Fruit fly (Drosophila melanogaster): ENCODE data around the gene CG5131.

CG5131 gene

dm6 chr2L:17472582-17473524 lies 11.4 kb upstream of the CG5131 start, which contains the start of gene BicD:
Gene BicD (minus strand): TSS chr2L:17473215.
- TF ChIP-seq Pif1B (GFP tag; optimal IDR thresholded peaks at IDR 0.05) (no peak), CG8159 (tag; optimal IDR thresholded peaks at IDR 0.05) (no peak), CG8301 (tag; optimal IDR thresholded peaks at IDR 0.05) (no peak), CG4496 (GFP tag; IDR thresholded peaks at IDR 0.05) (peak; percentile 22; the same call in 1 of the 3 replicates), CG17806 (tag; optimal IDR thresholded peaks at IDR 0.05) (no peak), CG34367 (tag; optimal IDR thresholded peaks at IDR 0.05) (no peak), EcR (GFP tag; optimal IDR thresholded peaks at IDR 0.05) (peak; percentile 20), CG12605 (GFP tag; IDR thresholded peaks at IDR 0.05) (0 out of 2 replicates have a peak, but pooled peaks have one; percentile 20), CG10348 (GFP tag; IDR thresholded peaks at IDR 0.05) (no peak), CG13204 (GFP tag; optimal IDR thresholded peaks at IDR 0.05) (no peak), D1 (tag; optimal IDR thresholded peaks at IDR 0.05) (no peak), fd96Ca (GFP tag; IDR thresholded peaks at IDR 0.05) (no peak), CG15710 (tag; optimal IDR thresholded peaks at IDR 0.05) (no peak), CG32121 (GFP tag; IDR thresholded peaks at IDR 0.05) (no peak), CG14655 (GFP tag; optimal IDR thresholded peaks at IDR 0.05) (no peak), Ets98B (GFP tag; IDR thresholded peaks at IDR 0.05) (peak; percentile 23; the same call in 1 of the 2 replicates), CG9948 (tag; optimal IDR thresholded peaks at IDR 0.05) (no peak)

- TF ChIP-seq CG32121 (GFP tag; IDR thresholded peaks at IDR 0.05), result no peak
- TF ChIP-seq Pif1B (GFP tag; optimal IDR thresholded peaks at IDR 0.05), result no peak
- no peak for TF ChIP-seq CG4496 (GFP tag; IDR thresholded peaks at IDR 0.05)
- TF ChIP-seq CG8159 (tag; optimal IDR thresholded peaks at IDR 0.05), result no peak
- TF ChIP-seq rn (GFP tag; IDR thresholded peaks at IDR 0.05), result no peak
- TF ChIP-seq Pif1A (GFP tag; optimal IDR thresholded peaks at IDR 0.05), result no peak
- TF ChIP-seq CG8301 (tag; optimal IDR thresholded peaks at IDR 0.05), result no peak
- TF ChIP-seq CG34367 (tag; optimal IDR thresholded peaks at IDR 0.05), result no peak
- no peak for TF ChIP-seq CG15710 (tag; optimal IDR thresholded peaks at IDR 0.05)
- TF ChIP-seq fd96Ca (GFP tag; IDR thresholded peaks at IDR 0.05), result no peak
- no peak for TF ChIP-seq CG17806 (tag; optimal IDR thresholded peaks at IDR 0.05)
- TF ChIP-seq CG9948 (tag; optimal IDR thresholded peaks at IDR 0.05), result no peak
These were observed 6.6 kb upstream of the CG5131 start, which contains the start of gene cass for dm6 chr2L:17477710-17478109. Gene cass (minus strand): TSS chr2L:17477888.

- TF ChIP-seq CG8301 (tag; optimal IDR thresholded peaks at IDR 0.05) (peak; percentile 99), CG9948 (tag; optimal IDR thresholded peaks at IDR 0.05) (peak; percentile 99), D1 (tag; optimal IDR thresholded peaks at IDR 0.05) (peak; percentile 96), Pif1B (GFP tag; optimal IDR thresholded peaks at IDR 0.05) (peak; percentile 99), CG15710 (tag; optimal IDR thresholded peaks at IDR 0.05) (peak; percentile 99), CG8159 (tag; optimal IDR thresholded peaks at IDR 0.05) (peak; percentile 99), Pif1A (GFP tag; optimal IDR thresholded peaks at IDR 0.05) (peak; percentile 98), CG10348 (GFP tag; IDR thresholded peaks at IDR 0.05) (peak; percentile 98), Snoo (tag; optimal IDR thresholded peaks at IDR 0.05) (peak; percentile 99), gl (tag; optimal IDR thresholded peaks at IDR 0.05) (peak; percentile 95), CG17806 (tag; optimal IDR thresholded peaks at IDR 0.05) (peak; percentile 99), CG12605 (GFP tag; IDR thresholded peaks at IDR 0.05) (peak; percentile 99), CG4496 (GFP tag; IDR thresholded peaks at IDR 0.05) (peak; percentile 100), fd96Ca (GFP tag; IDR thresholded peaks at IDR 0.05) (peak; percentile 100), EcR (GFP tag; optimal IDR thresholded peaks at IDR 0.05) (peak; percentile 41), Ets98B (GFP tag; IDR thresholded peaks at IDR 0.05) (peak; percentile 100), CG32121 (GFP tag; IDR thresholded peaks at IDR 0.05) (peak; percentile 99), CG14655 (GFP tag; optimal IDR thresholded peaks at IDR 0.05) (peak; percentile 99), CG34367 (tag; optimal IDR thresholded peaks at IDR 0.05) (peak; percentile 98), CG13204 (GFP tag; optimal IDR thresholded peaks at IDR 0.05) (no peak), rn (GFP tag; IDR thresholded peaks at IDR 0.05) (peak; percentile 99)
These were observed 3.2 kb upstream of the CG5131 start, which contains the start of the genes fws and Lamtor3 for dm6 chr2L:17480943-17481580. Gene fws (minus strand): TSS chr2L:17481029. Gene Lamtor3 (plus strand): TSS chr2L:17481231.

- TF ChIP-seq CG32121 (GFP tag; IDR thresholded peaks at IDR 0.05) (no peak), CG10348 (GFP tag; IDR thresholded peaks at IDR 0.05) (no peak)
These were observed 1.2 kb downstream of the CG5131 start, which contains the start of the genes CG43221 and CG43645 for dm6 chr2L:17485457-17485856. Gene CG43221 (plus strand): TSS chr2L:17485757. Gene CG43645 (plus strand): TSS chr2L:17485757.

dm6 chr2L:17486264-17486663 lies 2.0 kb downstream of the CG5131 start, which contains the start of gene CG43220:
Gene CG43220 (plus strand): TSS chr2L:17486564.
- TF ChIP-seq CG34367 (tag; optimal IDR thresholded peaks at IDR 0.05), result no peak
- TF ChIP-seq fd96Ca (GFP tag; IDR thresholded peaks at IDR 0.05), result no peak
- no peak for TF ChIP-seq CG9948 (tag; optimal IDR thresholded peaks at IDR 0.05)
- no peak for TF ChIP-seq Pif1B (GFP tag; optimal IDR thresholded peaks at IDR 0.05)
- no peak for TF ChIP-seq CG8159 (tag; optimal IDR thresholded peaks at IDR 0.05)
- TF ChIP-seq rn (GFP tag; IDR thresholded peaks at IDR 0.05), result no peak
- no peak for TF ChIP-seq EcR (GFP tag; optimal IDR thresholded peaks at IDR 0.05)
- no peak for TF ChIP-seq CG15710 (tag; optimal IDR thresholded peaks at IDR 0.05)
- no peak for TF ChIP-seq CG17806 (tag; optimal IDR thresholded peaks at IDR 0.05)
- no peak for TF ChIP-seq CG4496 (GFP tag; IDR thresholded peaks at IDR 0.05)
- no peak for TF ChIP-seq Pif1A (GFP tag; optimal IDR thresholded peaks at IDR 0.05)
- no peak for TF ChIP-seq CG14655 (GFP tag; optimal IDR thresholded peaks at IDR 0.05)
- no peak for TF ChIP-seq D1 (tag; optimal IDR thresholded peaks at IDR 0.05)
- TF ChIP-seq CG32121 (GFP tag; IDR thresholded peaks at IDR 0.05), result no peak
- no peak for TF ChIP-seq CG8301 (tag; optimal IDR thresholded peaks at IDR 0.05)
- TF ChIP-seq Snoo (tag; optimal IDR thresholded peaks at IDR 0.05), result no peak
- no peak for TF ChIP-seq Ets98B (GFP tag; IDR thresholded peaks at IDR 0.05)
- TF ChIP-seq CG12605 (GFP tag; IDR thresholded peaks at IDR 0.05), result no peak
- no peak for TF ChIP-seq CG10348 (GFP tag; IDR thresholded peaks at IDR 0.05)
- no peak for TF ChIP-seq CG13204 (GFP tag; optimal IDR thresholded peaks at IDR 0.05)
